Worm (Caenorhabditis elegans) whole organism, midembryonic: ENCODE results near the gene C04E6.5.

Experiments used
- T22C8.4 ChIP-seq: fragments of 200-800 bp; sonication (Bioruptor generic); IDR thresholded peaks from 2 replicates; pipeline ENCODE4 v1.3.6; 2022; ENCODE audit warnings: missing genetic modification characterization, missing compliant biosample characterization
- cog-1 ChIP-seq: sonication (generic microtip); optimal IDR thresholded peaks from 2 replicates; lab custom pipeline; 2016; ENCODE audit warnings: missing genetic modification characterization, missing compliant biosample characterization
- flt-1 ChIP-seq: fragments of 200-800 bp; sonication (Bioruptor generic); IDR thresholded peaks from 2 replicates; pipeline ENCODE4 v1.3.6; 2022; ENCODE audit warnings: missing genetic modification characterization, missing compliant biosample characterization
- klf-2 ChIP-seq: fragments of 200-800 bp; sonication (Bioruptor generic); conservative IDR thresholded peaks from 2 replicates; pipeline ENCODE4 v1.3.6; 2022; ENCODE audit warnings: missing genetic modification reagents, missing genetic modification characterization, missing compliant biosample characterization
- med-1 ChIP-seq: sonication (generic microtip); optimal IDR thresholded peaks from 2 replicates; lab custom pipeline; 2017; ENCODE audit warnings: missing genetic modification characterization, mild to moderate bottlenecking, missing compliant biosample characterization, antibody characterized with exemption, missing genetic modification reagents; ENCODE audit not compliant: insufficient read depth
- ref-1 ChIP-seq: fragments of 200-800 bp; sonication (Bioruptor generic); conservative IDR thresholded peaks from 2 replicates; pipeline ENCODE4 v1.3.6; 2022; ENCODE audit warnings: missing genetic modification reagents, missing genetic modification characterization, missing compliant biosample characterization
- tab-1 ChIP-seq: fragments of 200-800 bp; sonication (Bioruptor generic); IDR thresholded peaks from 2 replicates; pipeline ENCODE4 v1.3.6; 2022; ENCODE audit warnings: missing genetic modification characterization, missing compliant biosample characterization
- ztf-23 ChIP-seq: fragments of 200-800 bp; sonication (Bioruptor generic); IDR thresholded peaks from 2 replicates; pipeline ENCODE4 v1.3.6; 2022; ENCODE audit warnings: missing genetic modification reagents, missing genetic modification characterization, missing compliant biosample characterization
- ztf-29 ChIP-seq: fragments of 200-800 bp; sonication (Bioruptor generic); IDR thresholded peaks from 2 replicates; pipeline ENCODE4 v1.3.6; 2022; ENCODE audit warnings: missing genetic modification reagents, missing genetic modification characterization, missing compliant biosample characterization

The C04E6.5 gene

ce11 chrV:5912426-5912825, 10.5 kb downstream of the C04E6.5 start, which contains the start of gene C04E6.13:
TSS of gene C04E6.13 (plus strand) at chrV:5912726.
- TF ChIP-seq tab-1 (GFP tag; lab: Robert Waterston, UW) (no peak), med-1 (GFP tag; lab: Kevin White, UChicago) (no peak), cog-1 (tag; lab: Kevin White, UChicago) (no peak), ztf-23 (GFP tag; lab: Robert Waterston, UW) (no peak), ztf-29 (GFP tag; lab: Robert Waterston, UW) (no peak), flt-1 (GFP tag; lab: Robert Waterston, UW) (no peak), ref-1 (no peak), klf-2 (GFP tag; lab: Robert Waterston, UW) (no peak), T22C8.4 (GFP tag; lab: Robert Waterston, UW) (no peak)

- TF ChIP-seq flt-1 (GFP tag; lab: Robert Waterston, UW) = no peak
- TF ChIP-seq cog-1 (tag; lab: Kevin White, UChicago) = no peak
- TF ChIP-seq ref-1 = no peak
- TF ChIP-seq T22C8.4 (GFP tag; lab: Robert Waterston, UW) = no peak
- no peak for TF ChIP-seq med-1 (GFP tag; lab: Kevin White, UChicago)
- no peak for TF ChIP-seq ztf-23 (GFP tag; lab: Robert Waterston, UW)
- TF ChIP-seq tab-1 (GFP tag; lab: Robert Waterston, UW) = no peak
- TF ChIP-seq ztf-29 (GFP tag; lab: Robert Waterston, UW) = no peak
Measured at ce11 chrV:5916862-5917261, 14.9 kb downstream of the C04E6.5 start.

ce11 chrV:5917707-5918106, 15.8 kb downstream of the C04E6.5 start, which contains the start of gene lrpr-1:
TSS of gene lrpr-1 (minus strand) at chrV:5917891.
- peak; percentile 79 for TF ChIP-seq flt-1 (GFP tag; lab: Robert Waterston, UW)
- TF ChIP-seq cog-1 (tag; lab: Kevin White, UChicago) = peak; percentile 47
- TF ChIP-seq ztf-23 (GFP tag; lab: Robert Waterston, UW) = peak; percentile 72; the same call in 1 of the 2 replicates
- 0 out of 2 replicates have a peak, but pooled peaks have one; percentile 49 for TF ChIP-seq klf-2 (GFP tag; lab: Robert Waterston, UW)
- TF ChIP-seq ztf-29 (GFP tag; lab: Robert Waterston, UW) = no peak

- TF ChIP-seq ztf-23 (GFP tag; lab: Robert Waterston, UW) = no peak
- no peak for TF ChIP-seq flt-1 (GFP tag; lab: Robert Waterston, UW)
- TF ChIP-seq tab-1 (GFP tag; lab: Robert Waterston, UW) = no peak
Measured at ce11 chrV:5919887-5920286, 18.0 kb downstream of the C04E6.5 start, which contains the start of gene C04E6.12. TSS of gene C04E6.12 (minus strand) at chrV:5919987.

ce11 chrV:5921761-5922160, 19.8 kb downstream of the C04E6.5 start:
- TF ChIP-seq ztf-29 (GFP tag; lab: Robert Waterston, UW) = no peak

- no peak for TF ChIP-seq flt-1 (GFP tag; lab: Robert Waterston, UW)
- no peak for TF ChIP-seq klf-2 (GFP tag; lab: Robert Waterston, UW)
- TF ChIP-seq med-1 (GFP tag; lab: Kevin White, UChicago) = no peak
- no peak for TF ChIP-seq T22C8.4 (GFP tag; lab: Robert Waterston, UW)
- TF ChIP-seq ref-1 = no peak
- TF ChIP-seq ztf-23 (GFP tag; lab: Robert Waterston, UW) = no peak
- TF ChIP-seq ztf-29 (GFP tag; lab: Robert Waterston, UW) = no peak
- no peak for TF ChIP-seq cog-1 (tag; lab: Kevin White, UChicago)
- TF ChIP-seq tab-1 (GFP tag; lab: Robert Waterston, UW) = no peak
Measured at ce11 chrV:5922236-5922635, 20.3 kb downstream of the C04E6.5 start, which contains the start of gene srsx-18. TSS of gene srsx-18 (plus strand) at chrV:5922536.

ce11 chrV:5927347-5927746, 25.4 kb downstream of the C04E6.5 start, which contains the start of gene srsx-17:
TSS of gene srsx-17 (plus strand) at chrV:5927647.
- TF ChIP-seq cog-1 (tag; lab: Kevin White, UChicago) = no peak
- TF ChIP-seq tab-1 (GFP tag; lab: Robert Waterston, UW) = no peak
- TF ChIP-seq med-1 (GFP tag; lab: Kevin White, UChicago) = no peak
- TF ChIP-seq ztf-29 (GFP tag; lab: Robert Waterston, UW) = no peak
- TF ChIP-seq klf-2 (GFP tag; lab: Robert Waterston, UW) = no peak
- TF ChIP-seq T22C8.4 (GFP tag; lab: Robert Waterston, UW) = no peak
- TF ChIP-seq ztf-23 (GFP tag; lab: Robert Waterston, UW) = no peak
- no peak for TF ChIP-seq flt-1 (GFP tag; lab: Robert Waterston, UW)
- no peak for TF ChIP-seq ref-1

- TF ChIP-seq ref-1 (no peak), cog-1 (tag; lab: Kevin White, UChicago) (no peak), ztf-29 (GFP tag; lab: Robert Waterston, UW) (no peak), flt-1 (GFP tag; lab: Robert Waterston, UW) (no peak), tab-1 (GFP tag; lab: Robert Waterston, UW) (no peak), ztf-23 (GFP tag; lab: Robert Waterston, UW) (no peak), klf-2 (GFP tag; lab: Robert Waterston, UW) (no peak), T22C8.4 (GFP tag; lab: Robert Waterston, UW) (no peak), med-1 (GFP tag; lab: Kevin White, UChicago) (no peak)
Measured at ce11 chrV:5928006-5928405, 26.1 kb downstream of the C04E6.5 start.

- TF ChIP-seq ztf-23 (GFP tag; lab: Robert Waterston, UW) (no peak), ref-1 (no peak), cog-1 (tag; lab: Kevin White, UChicago) (no peak), T22C8.4 (GFP tag; lab: Robert Waterston, UW) (no peak), klf-2 (GFP tag; lab: Robert Waterston, UW) (no peak), ztf-29 (GFP tag; lab: Robert Waterston, UW) (no peak), tab-1 (GFP tag; lab: Robert Waterston, UW) (no peak), med-1 (GFP tag; lab: Kevin White, UChicago) (no peak), flt-1 (GFP tag; lab: Robert Waterston, UW) (no peak)
Measured at ce11 chrV:5930588-5930987, 28.7 kb downstream of the C04E6.5 start, which contains the start of gene galt-1. TSS of gene galt-1 (plus strand) at chrV:5930905.
